Worm (Caenorhabditis elegans): Measurements from ENCODE around the gene msp-76.
"Not testable (repeated sequence)": the region's sequence is repeated elsewhere in the genome, so short reads cannot be mapped to it uniquely, and the experiment has no call there.

msp-76 gene

ce11 chrIV:9688715-9689114, at the start of gene msp-76:
Gene msp-76 (plus strand): TSS chrIV:9689015.
- not testable (repeated sequence) for TF ChIP-seq fos-1, zag-1, egl-27 (tag; optimal IDR thresholded peaks at IDR 0.05)

- TF ChIP-seq gmeb-1 (tag; optimal IDR thresholded peaks at IDR 0.05) (no peak), egl-27 (tag; optimal IDR thresholded peaks at IDR 0.05) (no peak)
These were observed 46.9 kb upstream of the msp-76 start, which contains the start of gene del-2 for ce11 chrIV:9641925-9642324. Gene del-2 (minus strand): TSS chrIV:9642025.

ce11 chrIV:9643188-9643587, 45.6 kb upstream of the msp-76 start, which contains the start of gene degl-2:
Gene degl-2 (plus strand): TSS chrIV:9643488.
- TF ChIP-seq alr-1 (tag; optimal IDR thresholded peaks at IDR 0.05) = no peak
- no peak for TF ChIP-seq dmd-4 (tag; optimal IDR thresholded peaks at IDR 0.05)
- TF ChIP-seq fos-1 (tag; optimal IDR thresholded peaks at IDR 0.05) = no peak
- TF ChIP-seq peb-1 (tag; optimal IDR thresholded peaks at IDR 0.05) = no peak
- TF ChIP-seq ztf-1 (GFP tag; conservative IDR thresholded peaks at IDR 0.05) = no peak
- TF ChIP-seq nhr-12 (tag; optimal IDR thresholded peaks at IDR 0.05) = no peak
- TF ChIP-seq nhr-10 (tag; optimal IDR thresholded peaks at IDR 0.05) = no peak
- no peak for TF ChIP-seq Y55F3AM.14 (GFP tag; optimal IDR thresholded peaks at IDR 0.05)
- TF ChIP-seq mbf-1 (tag; optimal IDR thresholded peaks at IDR 0.05) = no peak
- TF ChIP-seq nhr-23 (tag; optimal IDR thresholded peaks at IDR 0.05) = no peak
- no peak for TF ChIP-seq nhr-6 (tag; optimal IDR thresholded peaks at IDR 0.05)
- no peak for TF ChIP-seq egl-27 (tag; optimal IDR thresholded peaks at IDR 0.05)
- no peak for TF ChIP-seq blmp-1 (tag; optimal IDR thresholded peaks at IDR 0.05; ENCODE audit: insufficient read depth)
- no peak for TF ChIP-seq nhr-77 (tag; optimal IDR thresholded peaks at IDR 0.05)
- no peak for TF ChIP-seq unc-39 (tag; optimal IDR thresholded peaks at IDR 0.05)
- no peak for TF ChIP-seq F13H6.1 (tag; optimal IDR thresholded peaks at IDR 0.05)

ce11 chrIV:9647789-9648361, 40.9 kb upstream of the msp-76 start, which contains the start of gene amph-1:
Gene amph-1 (minus strand): TSS chrIV:9647873.
- peak; percentile 51 for TF ChIP-seq sma-9 (GFP tag; optimal IDR thresholded peaks at IDR 0.05)
- no peak for TF ChIP-seq sma-9 (tag; optimal IDR thresholded peaks at IDR 0.05)
- no peak for TF ChIP-seq egl-27 (tag; optimal IDR thresholded peaks at IDR 0.05)
- TF ChIP-seq fos-1 (tag; optimal IDR thresholded peaks at IDR 0.05) = peak; percentile 54
- TF ChIP-seq peb-1 (tag; optimal IDR thresholded peaks at IDR 0.05) = no peak
- peak; percentile 78 for TF ChIP-seq crh-2 (tag; optimal IDR thresholded peaks at IDR 0.05)
- TF ChIP-seq ztf-1 (GFP tag; conservative IDR thresholded peaks at IDR 0.05) = no peak
- no peak for TF ChIP-seq unc-39 (tag; optimal IDR thresholded peaks at IDR 0.05)
- no peak for TF ChIP-seq ama-1 (optimal IDR thresholded peaks at IDR 0.05)
- TF ChIP-seq nhr-25 (tag; optimal IDR thresholded peaks at IDR 0.05) = no peak
- no peak for TF ChIP-seq gmeb-1 (tag; optimal IDR thresholded peaks at IDR 0.05)
- TF ChIP-seq sem-4 (tag; optimal IDR thresholded peaks at IDR 0.05) = no peak
- no peak for TF ChIP-seq ceh-16 (tag; optimal IDR thresholded peaks at IDR 0.05)
- no peak for TF ChIP-seq nhr-10 (tag; optimal IDR thresholded peaks at IDR 0.05)
- no peak for TF ChIP-seq lin-13 (GFP tag; optimal IDR thresholded peaks at IDR 0.05)
- no peak for TF ChIP-seq ztf-4 (tag; optimal IDR thresholded peaks at IDR 0.05)
- no peak for TF ChIP-seq nhr-12 (tag; optimal IDR thresholded peaks at IDR 0.05)
- no peak for TF ChIP-seq dmd-4 (tag; optimal IDR thresholded peaks at IDR 0.05)
- TF ChIP-seq R02D3.7 (tag; optimal IDR thresholded peaks at IDR 0.05) = no peak
- TF ChIP-seq zag-1 (tag; optimal IDR thresholded peaks at IDR 0.05) = no peak
- no peak for TF ChIP-seq mab-5 (tag; optimal IDR thresholded peaks at IDR 0.05)
- peak; percentile 31 for TF ChIP-seq nhr-129 (tag; optimal IDR thresholded peaks at IDR 0.05)
- TF ChIP-seq snpc-4 (tag; optimal IDR thresholded peaks at IDR 0.05) = no peak
- TF ChIP-seq ZK546.5 (tag; optimal IDR thresholded peaks at IDR 0.05) = no peak
- no peak for TF ChIP-seq nhr-6 (tag; optimal IDR thresholded peaks at IDR 0.05)
- TF ChIP-seq lsy-2 (tag; optimal IDR thresholded peaks at IDR 0.05) = peak in 1 of 2 experiments; percentile 41
- TF ChIP-seq Y55F3AM.14 (GFP tag; optimal IDR thresholded peaks at IDR 0.05) = no peak
- TF ChIP-seq ztf-11 (tag; optimal IDR thresholded peaks at IDR 0.05) = no peak
- no peak for TF ChIP-seq elt-3 (tag; optimal IDR thresholded peaks at IDR 0.05)
- TF ChIP-seq unc-62 (GFP tag; optimal IDR thresholded peaks at IDR 0.05) = no peak
- TF ChIP-seq sma-3 (GFP tag; optimal IDR thresholded peaks at IDR 0.05) = peak; percentile 1
- peak; percentile 48 for TF ChIP-seq unc-55 (GFP tag; optimal IDR thresholded peaks at IDR 0.05)
- TF ChIP-seq C34F6.9 (tag; optimal IDR thresholded peaks at IDR 0.05) = peak; percentile 81
- TF ChIP-seq ceh-82 (tag; optimal IDR thresholded peaks at IDR 0.05) = no peak
- no peak for TF ChIP-seq lin-39 (tag; optimal IDR thresholded peaks at IDR 0.05)
- no peak for TF ChIP-seq lin-11 (tag; optimal IDR thresholded peaks at IDR 0.05)
- TF ChIP-seq aly-2 (tag; optimal IDR thresholded peaks at IDR 0.05) = no peak
- TF ChIP-seq blmp-1 (tag; optimal IDR thresholded peaks at IDR 0.05; ENCODE audit: insufficient read depth) = peak; percentile 50
- TF ChIP-seq skn-1 (tag; optimal IDR thresholded peaks at IDR 0.05) = no peak
- TF ChIP-seq F13H6.1 (tag; optimal IDR thresholded peaks at IDR 0.05) = peak; percentile 42
- TF ChIP-seq mbf-1 (tag; optimal IDR thresholded peaks at IDR 0.05) = no peak
- no peak for TF ChIP-seq mdl-1 (tag; optimal IDR thresholded peaks at IDR 0.05)
- peak; percentile 2 for TF ChIP-seq nhr-21 (tag; optimal IDR thresholded peaks at IDR 0.05)
- TF ChIP-seq nhr-23 (tag; optimal IDR thresholded peaks at IDR 0.05) = no peak
